Worm (Caenorhabditis elegans) whole organism, L4 larva: ENCODE measurements around the gene F38A1.11.

ENCODE experiments used
- D1046.2 ChIP-seq: fragments of 200-800 bp; sonication (Bioruptor generic); IDR thresholded peaks from 2 replicates; pipeline ENCODE4 v1.3.6; 2022; ENCODE audit warnings: missing genetic modification characterization, missing compliant biosample characterization
- R02D3.7 ChIP-seq: fragments of 150-350 bp; sonication (generic microtip); optimal IDR thresholded peaks from 3 replicates; lab custom pipeline; 2014; ENCODE audit warnings: missing biosample characterization, missing genetic modification characterization
- Y48G9A.11 ChIP-seq: fragments of 200-800 bp; sonication (Bioruptor generic); IDR thresholded peaks from 2 replicates; pipeline ENCODE4 v1.3.6; 2022; ENCODE audit warnings: missing genetic modification reagents, missing genetic modification characterization, missing compliant biosample characterization
- arid-1 ChIP-seq: fragments of 200-800 bp; sonication (Bioruptor generic); conservative IDR thresholded peaks from 2 replicates; pipeline ENCODE4 v1.3.6; 2022; ENCODE audit warnings: missing genetic modification reagents, missing genetic modification characterization, missing compliant biosample characterization
- attf-4 ChIP-seq: sonication (generic microtip); optimal IDR thresholded peaks from 3 replicates; lab custom pipeline; 2017; ENCODE audit warnings: missing biosample characterization, missing genetic modification characterization
- ceh-32 ChIP-seq: sonication (generic microtip); optimal IDR thresholded peaks from 2 replicates; lab custom pipeline; 2016; ENCODE audit warnings: mild to moderate bottlenecking, missing genetic modification characterization, missing compliant biosample characterization; ENCODE audit not compliant: poor library complexity
- ces-1 ChIP-seq: fragments of 150-350 bp; sonication (generic microtip); optimal IDR thresholded peaks from 4 replicates; lab custom pipeline; 2014; ENCODE audit warnings: missing biosample characterization, missing genetic modification reagents, missing genetic modification characterization
- cey-2 ChIP-seq: sonication (generic microtip); optimal IDR thresholded peaks from 3 replicates; lab custom pipeline; 2017; ENCODE audit warnings: missing genetic modification characterization, mild to moderate bottlenecking, missing compliant biosample characterization, antibody characterized with exemption, borderline replicate concordance; ENCODE audit not compliant: insufficient read depth
- daf-12 ChIP-seq: fragments of 150-350 bp; optimal IDR thresholded peaks from 2 replicates; lab custom pipeline; 2014; ENCODE audit warnings: missing biosample characterization, missing genetic modification reagents, missing genetic modification characterization
- daf-8 ChIP-seq: fragments of 200-800 bp; sonication (Bioruptor generic); IDR thresholded peaks from 2 replicates; pipeline ENCODE4 v1.3.6; 2022; ENCODE audit warnings: missing genetic modification characterization, missing compliant biosample characterization
- dmd-6 ChIP-seq: fragments of 200-800 bp; sonication (Bioruptor generic); IDR thresholded peaks from 2 replicates; pipeline ENCODE4 v1.3.6; 2022; ENCODE audit warnings: missing genetic modification reagents, missing genetic modification characterization, missing compliant biosample characterization
- dve-1 ChIP-seq: sonication (generic microtip); optimal IDR thresholded peaks from 2 replicates; lab custom pipeline; 2017; ENCODE audit warnings: antibody characterized with exemption, mild to moderate bottlenecking, missing genetic modification characterization, missing compliant biosample characterization; ENCODE audit not compliant: insufficient read depth
- egl-43 ChIP-seq: fragments of 200-800 bp; sonication (Bioruptor generic); IDR thresholded peaks from 2 replicates; pipeline ENCODE4 v1.3.6; 2022; ENCODE audit warnings: missing genetic modification reagents, missing genetic modification characterization, missing compliant biosample characterization
- hlh-30 ChIP-seq: sonication (generic microtip); optimal IDR thresholded peaks from 2 replicates; lab custom pipeline; 2017; ENCODE audit warnings: antibody characterized with exemption, mild to moderate bottlenecking, missing genetic modification characterization, missing compliant biosample characterization; ENCODE audit not compliant: insufficient read depth
- lim-7 ChIP-seq: fragments of 200-800 bp; sonication (Bioruptor generic); IDR thresholded peaks from 2 replicates; pipeline ENCODE4 v1.3.6; 2022; ENCODE audit warnings: missing genetic modification characterization, missing compliant biosample characterization
- lin-1 ChIP-seq: fragments of 200-800 bp; sonication (Bioruptor generic); IDR thresholded peaks from 2 replicates; pipeline ENCODE4 v1.3.6; 2022; ENCODE audit warnings: missing genetic modification reagents, missing genetic modification characterization, missing compliant biosample characterization
- lin-15B ChIP-seq: fragments of 150-350 bp; sonication (generic microtip); optimal IDR thresholded peaks from 3 replicates; lab custom pipeline; 2014; ENCODE audit warnings: missing biosample characterization, missing genetic modification characterization
- lin-29 ChIP-seq: fragments of 200-800 bp; sonication (Bioruptor generic); IDR thresholded peaks from 2 replicates; pipeline ENCODE4 v1.3.6; 2022; ENCODE audit warnings: missing genetic modification reagents, missing genetic modification characterization, missing compliant biosample characterization
- lsy-2 ChIP-seq, 2 experiments: fragments of 150-350 bp in 1 of 2; sonication (generic microtip) in 1 of 2; optimal IDR thresholded peaks; 2 replicates each; lab custom pipeline; 2014 to 2017; ENCODE audit warnings: missing biosample characterization in 2 of 2, missing genetic modification characterization in 2 of 2
- madf-5 ChIP-seq, 2 experiments: fragments of 200-800 bp; sonication (Bioruptor generic); IDR thresholded peaks; 2 replicates each; pipeline ENCODE4 v1.3.6; 2022; ENCODE audit warnings: missing compliant biosample characterization in 2 of 2, missing genetic modification characterization in 2 of 2
- mdl-1 ChIP-seq, 2 experiments: fragments of 150-350 bp in 1 of 2; sonication (generic microtip) in 1 of 2; optimal IDR thresholded peaks; 2 replicates each; lab custom pipeline; 2014 to 2017; ENCODE audit warnings: missing biosample characterization in 2 of 2, missing genetic modification characterization in 2 of 2
- nhr-11 ChIP-seq: fragments of 150-350 bp; optimal IDR thresholded peaks from 2 replicates; lab custom pipeline; 2014; ENCODE audit warnings: missing biosample characterization, missing genetic modification characterization
- nhr-28 ChIP-seq: fragments of 150-350 bp; optimal IDR thresholded peaks from 2 replicates; lab custom pipeline; 2014; ENCODE audit warnings: missing biosample characterization, missing genetic modification characterization
- nhr-41 ChIP-seq: fragments of 200-800 bp; sonication (Bioruptor generic); IDR thresholded peaks from 2 replicates; pipeline ENCODE4 v1.3.6; 2022; ENCODE audit warnings: missing genetic modification reagents, missing genetic modification characterization, missing compliant biosample characterization
- nhr-77 ChIP-seq: fragments of 150-350 bp; optimal IDR thresholded peaks from 2 replicates; lab custom pipeline; 2014; ENCODE audit warnings: missing biosample characterization, missing genetic modification characterization
- pha-4 ChIP-seq, 2 experiments: fragments of 150-350 bp in 1 of 2; fragments of 200-800 bp in 1 of 2; sonication (Bioruptor generic) in 1 of 2; IDR thresholded peaks in 1 of 2; optimal IDR thresholded peaks in 1 of 2; 2 replicates each; pipeline versions ENCODE4 v1.3.6 to Lab custom; 2014 to 2022; ENCODE audit warnings: missing genetic modification characterization in 2 of 2, missing genetic modification reagents in 2 of 2, missing biosample characterization in 1 of 2, missing compliant biosample characterization in 1 of 2
- pqm-1 ChIP-seq: sonication (generic microtip); optimal IDR thresholded peaks from 2 replicates; lab custom pipeline; 2017; ENCODE audit warnings: missing biosample characterization, missing genetic modification characterization
- set-16 ChIP-seq: fragments of 200-800 bp; sonication (Bioruptor generic); IDR thresholded peaks from 2 replicates; pipeline ENCODE4 v1.3.6; 2022; ENCODE audit warnings: missing genetic modification reagents, missing genetic modification characterization, missing compliant biosample characterization
- snpc-1.2 ChIP-seq: fragments of 200-800 bp; sonication (Bioruptor generic); IDR thresholded peaks from 2 replicates; pipeline ENCODE4 v1.3.6; 2022; ENCODE audit warnings: missing genetic modification reagents, missing genetic modification characterization, missing compliant biosample characterization
- tra-1 ChIP-seq: fragments of 200-800 bp; sonication (Bioruptor generic); IDR thresholded peaks from 2 replicates; pipeline ENCODE4 v1.3.6; 2022; ENCODE audit warnings: missing genetic modification reagents, missing genetic modification characterization, missing compliant biosample characterization
- unc-62 ChIP-seq, 3 experiments: fragments of 150-350 bp in 1 of 3; sonication (generic microtip); optimal IDR thresholded peaks in 2 of 3; peaks in 1 of 3; 1 replicate in 1 of 3; 2 replicates in 2 of 3; lab custom pipeline; 2014 to 2017; ENCODE audit warnings: missing biosample characterization in 3 of 3, missing genetic modification characterization in 3 of 3, missing genetic modification reagents in 3 of 3, missing genotype in 1 of 3

F38A1.11 gene

DNA sequence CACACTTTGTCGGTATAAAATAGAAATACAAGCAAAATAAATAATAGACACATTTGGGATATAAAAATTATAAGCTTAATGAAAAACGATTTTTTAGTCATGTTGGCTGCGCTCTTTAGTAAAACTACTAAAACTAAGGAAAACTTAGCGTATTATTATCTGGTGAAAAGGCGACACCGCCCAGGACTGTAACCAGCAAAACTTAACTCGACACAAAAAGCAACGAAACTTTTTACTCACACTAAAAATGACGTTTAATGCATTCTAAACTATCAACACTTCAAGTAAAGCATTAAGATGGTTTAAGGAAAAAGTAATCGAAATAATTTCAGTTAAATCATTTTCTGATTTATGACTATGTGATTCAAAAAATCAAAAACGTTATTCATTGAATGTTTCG, 8.4 kb downstream of the F38A1.11 start, which contains the start of gene clec-167:
clec-167 (minus strand) TSS at position 101 of the 400 bp plus-strand sequence.
- TF ChIP-seq unc-62 (GFP tag; optimal IDR thresholded peaks at IDR 0.05 in 1 of 2; lab: Kevin White, UChicago) (peak in 1 of 2 experiments; percentile 1), unc-62 (tag; optimal IDR thresholded peaks at IDR 0.05; lab: Kevin White, UChicago) (no peak), pha-4 (GFP tag; IDR thresholded peaks at IDR 0.05; lab: Robert Waterston, UW) (no peak), pha-4 (tag; optimal IDR thresholded peaks at IDR 0.05; lab: Kevin White, UChicago) (no peak)

DNA sequence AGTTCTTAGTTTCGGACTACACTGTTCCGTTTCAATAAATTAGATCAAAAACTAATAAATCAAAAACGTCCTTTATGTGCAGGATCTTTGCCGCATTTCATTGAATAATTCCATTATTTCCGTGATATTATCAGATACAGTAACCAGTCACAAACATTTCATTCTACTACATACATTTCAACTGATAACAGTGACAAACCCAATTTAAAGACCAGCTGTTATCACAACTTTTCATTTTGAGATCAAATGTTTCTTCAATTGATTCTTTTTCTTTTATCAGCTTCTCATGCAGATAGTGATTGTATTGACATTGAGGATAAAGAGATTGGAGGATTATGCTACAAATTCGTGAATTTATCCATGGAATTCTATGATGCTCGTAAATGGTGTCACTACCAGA, 9.5 kb downstream of the F38A1.11 start, which contains the start of gene clec-168:
clec-168 (plus strand) TSS at position 247 of the 400 bp plus-strand sequence.
- peak; percentile 72 for TF ChIP-seq dmd-6 (GFP tag; lab: Robert Waterston, UW)
- TF ChIP-seq nhr-41 (GFP tag; lab: Robert Waterston, UW), result no peak
- no peak for TF ChIP-seq D1046.2
- TF ChIP-seq attf-4 (tag; lab: Kevin White, UChicago), result no peak
- TF ChIP-seq ces-1 (GFP tag; lab: Kevin White, UChicago), result no peak
- TF ChIP-seq lsy-2 (tag; optimal IDR thresholded peaks at IDR 0.05; lab: Kevin White, UChicago), result no peak
- TF ChIP-seq nhr-11 (tag; lab: Kevin White, UChicago), result no peak
- no peak for TF ChIP-seq snpc-1.2
- TF ChIP-seq cey-2 (tag; lab: Kevin White, UChicago), result no peak
- peak; percentile 61 for TF ChIP-seq pqm-1
- no peak for TF ChIP-seq mdl-1 (tag; optimal IDR thresholded peaks at IDR 0.05; lab: Kevin White, UChicago)
- TF ChIP-seq ceh-32 (tag; lab: Kevin White, UChicago), result no peak
- no peak for TF ChIP-seq set-16 (GFP tag; lab: Robert Waterston, UW)
- no peak for TF ChIP-seq lin-15B
- no peak for TF ChIP-seq daf-8 (GFP tag; lab: Robert Waterston, UW)
- TF ChIP-seq lin-1 (GFP tag; lab: Robert Waterston, UW), result no peak
- no peak for TF ChIP-seq hlh-30 (tag; lab: Kevin White, UChicago)
- TF ChIP-seq nhr-77 (tag; lab: Kevin White, UChicago), result peak; percentile 12
- TF ChIP-seq daf-12 (tag; lab: Kevin White, UChicago), result no peak
- no peak for TF ChIP-seq R02D3.7
- no peak for TF ChIP-seq tra-1 (GFP tag; lab: Robert Waterston, UW)
- TF ChIP-seq madf-5 (GFP tag; IDR thresholded peaks at IDR 0.05; lab: Robert Waterston, UW), result no peak
- peak; percentile 87 for TF ChIP-seq nhr-28 (tag; lab: Kevin White, UChicago)
- no peak for TF ChIP-seq lin-29 (GFP tag; lab: Robert Waterston, UW)
- TF ChIP-seq arid-1 (GFP tag; lab: Robert Waterston, UW), result no peak
- TF ChIP-seq egl-43, result no peak

DNA sequence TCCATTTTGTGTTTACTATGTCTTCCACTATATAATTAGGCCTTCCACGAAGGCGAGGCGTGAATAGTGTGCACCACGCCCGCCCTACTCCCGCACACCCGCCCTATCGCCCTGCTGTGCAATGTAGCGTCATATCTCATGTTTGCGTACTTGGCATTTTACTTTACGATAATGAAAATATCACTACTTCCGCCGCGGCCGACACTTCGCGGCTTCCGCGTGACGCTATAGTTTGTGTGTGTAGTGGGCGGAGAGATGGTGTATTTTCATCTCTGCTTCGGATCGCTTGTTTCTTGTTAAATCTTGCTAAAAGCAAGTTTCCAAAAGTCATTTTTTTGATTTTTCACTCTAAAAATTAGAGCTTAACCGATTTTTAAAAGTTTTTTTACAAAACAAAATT, 13.3 kb downstream of the F38A1.11 start:
- TF ChIP-seq Y48G9A.11 (GFP tag; lab: Robert Waterston, UW), result 0 out of 2 replicates have a peak, but pooled peaks have one; percentile 44
- TF ChIP-seq dve-1 (tag; lab: Kevin White, UChicago), result no peak
- TF ChIP-seq lim-7 (GFP tag; lab: Robert Waterston, UW), result 0 out of 2 replicates have a peak, but pooled peaks have one; percentile 17

DNA sequence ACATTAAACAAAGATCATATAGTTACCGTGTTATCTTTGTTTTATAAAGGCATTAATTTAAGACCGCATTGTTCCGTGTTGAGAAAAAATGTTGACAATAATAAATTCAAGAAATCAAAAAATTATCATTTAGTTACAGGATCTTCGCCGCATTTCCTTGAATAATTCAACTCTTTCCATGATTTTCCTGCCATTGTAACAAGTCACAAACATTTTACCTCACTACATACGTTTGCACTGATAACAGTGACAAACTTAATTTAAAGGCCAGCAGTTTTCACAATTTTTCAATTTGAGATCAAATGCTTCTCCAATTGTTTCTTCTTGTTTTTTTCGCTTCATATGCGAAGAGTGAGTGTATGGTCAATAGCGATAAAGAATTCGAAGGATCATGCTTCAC, 13.8 kb downstream of the F38A1.11 start, which contains the start of gene clec-169:
clec-169 (plus strand) TSS at position 301 of the 400 bp plus-strand sequence.
- peak; percentile 20 for TF ChIP-seq nhr-28 (tag; lab: Kevin White, UChicago)
- peak; percentile 25 for TF ChIP-seq pqm-1
- TF ChIP-seq dmd-6 (GFP tag; lab: Robert Waterston, UW), result 0 out of 2 replicates have a peak, but pooled peaks have one; percentile 25
- peak in 1 of 2 experiments; percentile 15 for TF ChIP-seq unc-62 (GFP tag; optimal IDR thresholded peaks at IDR 0.05 in 1 of 2; lab: Kevin White, UChicago)
- no peak for TF ChIP-seq unc-62 (tag; optimal IDR thresholded peaks at IDR 0.05; lab: Kevin White, UChicago)
- TF ChIP-seq cey-2 (tag; lab: Kevin White, UChicago), result no peak
